Worm (Caenorhabditis elegans) whole organism, L2 larva: Measurements from ENCODE around the gene C14C10.2.

Source experiments
- C34F6.9 ChIP-seq: fragments of 150-350 bp; optimal IDR thresholded peaks from 2 replicates; lab custom pipeline; 2014; ENCODE audit warnings: missing biosample characterization, missing genetic modification characterization
- R02D3.7 ChIP-seq: fragments of 150-350 bp; optimal IDR thresholded peaks from 2 replicates; lab custom pipeline; 2014; ENCODE audit warnings: missing biosample characterization, missing genetic modification characterization
- Y55F3AM.14 ChIP-seq: fragments of 200-800 bp; sonication (Bioruptor generic); optimal IDR thresholded peaks from 2 replicates; lab custom pipeline; 2018; ENCODE audit warnings: mild to moderate bottlenecking, missing genetic modification characterization, missing compliant biosample characterization
- alr-1 ChIP-seq: fragments of 150-350 bp; optimal IDR thresholded peaks from 2 replicates; lab custom pipeline; 2014; ENCODE audit warnings: missing biosample characterization, missing genetic modification characterization
- aly-2 ChIP-seq: fragments of 150-350 bp; optimal IDR thresholded peaks from 2 replicates; lab custom pipeline; 2014; ENCODE audit warnings: missing biosample characterization, missing genetic modification characterization
- ama-1 ChIP-seq: fragments of 150-350 bp; optimal IDR thresholded peaks from 2 replicates; lab custom pipeline; 2018; ENCODE audit warnings: inconsistent platforms
- ceh-82 ChIP-seq: fragments of 150-350 bp; optimal IDR thresholded peaks from 2 replicates; lab custom pipeline; 2014; ENCODE audit warnings: missing biosample characterization, missing genetic modification characterization
- crh-2 ChIP-seq: sonication (generic microtip); optimal IDR thresholded peaks from 2 replicates; lab custom pipeline; 2017; ENCODE audit warnings: missing biosample characterization, missing genetic modification characterization
- dmd-4 ChIP-seq: sonication (generic microtip); optimal IDR thresholded peaks from 2 replicates; lab custom pipeline; 2017; ENCODE audit warnings: missing biosample characterization, missing genetic modification characterization
- elt-1 ChIP-seq: fragments of 150-350 bp; optimal IDR thresholded peaks from 2 replicates; lab custom pipeline; 2014; ENCODE audit warnings: missing biosample characterization, missing genetic modification characterization
- elt-3 ChIP-seq: sonication (generic microtip); optimal IDR thresholded peaks from 2 replicates; lab custom pipeline; 2017; ENCODE audit warnings: missing biosample characterization, missing genetic modification characterization
- fos-1 ChIP-seq: fragments of 150-350 bp; optimal IDR thresholded peaks from 2 replicates; lab custom pipeline; 2014; ENCODE audit warnings: missing biosample characterization, missing genetic modification characterization
- gmeb-1 ChIP-seq: fragments of 150-350 bp; optimal IDR thresholded peaks from 2 replicates; lab custom pipeline; 2014; ENCODE audit warnings: missing biosample characterization, missing genetic modification characterization
- lin-11 ChIP-seq: fragments of 150-350 bp; sonication (generic microtip); optimal IDR thresholded peaks from 2 replicates; lab custom pipeline; 2014; ENCODE audit warnings: missing biosample characterization, missing genetic modification characterization, inconsistent platforms, mixed read lengths
- mab-5 ChIP-seq: fragments of 150-350 bp; optimal IDR thresholded peaks from 2 replicates; lab custom pipeline; 2014; ENCODE audit warnings: missing biosample characterization, missing genetic modification characterization
- mbf-1 ChIP-seq: sonication (generic microtip); optimal IDR thresholded peaks from 2 replicates; lab custom pipeline; 2017; ENCODE audit warnings: missing biosample characterization, missing genetic modification characterization
- mdl-1 ChIP-seq, 2 experiments: fragments of 150-350 bp in 1 of 2; sonication (generic microtip) in 1 of 2; optimal IDR thresholded peaks; 2 replicates each; lab custom pipeline; 2017; ENCODE audit warnings: missing biosample characterization in 2 of 2, missing genetic modification characterization in 2 of 2
- nhr-10 ChIP-seq: sonication (generic microtip); optimal IDR thresholded peaks from 2 replicates; lab custom pipeline; 2017; ENCODE audit warnings: missing biosample characterization, missing genetic modification characterization
- nhr-12 ChIP-seq: fragments of 150-350 bp; optimal IDR thresholded peaks from 2 replicates; lab custom pipeline; 2014; ENCODE audit warnings: missing biosample characterization, missing genetic modification characterization
- nhr-21 ChIP-seq: fragments of 150-350 bp; optimal IDR thresholded peaks from 2 replicates; lab custom pipeline; 2014; ENCODE audit warnings: missing biosample characterization, missing genetic modification characterization
- nhr-23 ChIP-seq: fragments of 150-350 bp; optimal IDR thresholded peaks from 2 replicates; lab custom pipeline; 2014; ENCODE audit warnings: missing biosample characterization, missing genetic modification reagents, missing genetic modification characterization
- nhr-237 ChIP-seq: fragments of 150-350 bp; optimal IDR thresholded peaks from 2 replicates; lab custom pipeline; 2014; ENCODE audit warnings: missing biosample characterization, missing genetic modification characterization
- nhr-25 ChIP-seq: fragments of 150-350 bp; sonication (generic microtip); optimal IDR thresholded peaks from 3 replicates; lab custom pipeline; 2014; ENCODE audit warnings: missing biosample characterization, missing genetic modification characterization
- nhr-6 ChIP-seq: fragments of 150-350 bp; optimal IDR thresholded peaks from 2 replicates; lab custom pipeline; 2014; ENCODE audit warnings: missing biosample characterization, missing genetic modification characterization
- nhr-77 ChIP-seq: fragments of 150-350 bp; optimal IDR thresholded peaks from 2 replicates; lab custom pipeline; 2014; ENCODE audit warnings: missing biosample characterization, missing genetic modification characterization
- peb-1 ChIP-seq: fragments of 150-350 bp; optimal IDR thresholded peaks from 2 replicates; lab custom pipeline; 2014; ENCODE audit warnings: missing biosample characterization, missing genetic modification characterization
- sem-4 ChIP-seq: fragments of 150-350 bp; optimal IDR thresholded peaks from 2 replicates; lab custom pipeline; 2014; ENCODE audit warnings: missing biosample characterization, missing genetic modification reagents, missing genetic modification characterization
- skn-1 ChIP-seq: sonication (generic microtip); optimal IDR thresholded peaks from 2 replicates; lab custom pipeline; 2017; ENCODE audit warnings: missing biosample characterization, missing genetic modification characterization
- sma-3 ChIP-seq: sonication (generic microtip); optimal IDR thresholded peaks from 2 replicates; lab custom pipeline; 2016; ENCODE audit warnings: missing genetic modification reagents, missing genetic modification characterization, missing compliant biosample characterization
- snpc-4 ChIP-seq: fragments of 150-350 bp; optimal IDR thresholded peaks from 2 replicates; lab custom pipeline; 2014; ENCODE audit warnings: missing biosample characterization, missing genetic modification characterization
- unc-39 ChIP-seq: fragments of 150-350 bp; optimal IDR thresholded peaks from 2 replicates; lab custom pipeline; 2014; ENCODE audit warnings: missing biosample characterization, missing genetic modification characterization
- unc-55 ChIP-seq: fragments of 150-350 bp; sonication (generic microtip); optimal IDR thresholded peaks from 3 replicates; lab custom pipeline; 2014; ENCODE audit warnings: missing biosample characterization, missing genetic modification reagents, missing genetic modification characterization
- unc-62 ChIP-seq: fragments of 150-350 bp; optimal IDR thresholded peaks from 2 replicates; lab custom pipeline; 2014; ENCODE audit warnings: missing biosample characterization, missing genetic modification reagents, missing genetic modification characterization
- zag-1 ChIP-seq: fragments of 150-350 bp; optimal IDR thresholded peaks from 2 replicates; lab custom pipeline; 2014; ENCODE audit warnings: missing biosample characterization, missing genetic modification characterization
- ztf-1 ChIP-seq: fragments of 200-800 bp; sonication (Bioruptor generic); conservative IDR thresholded peaks from 2 replicates; pipeline ENCODE4 v1.3.6; 2022; ENCODE audit warnings: missing genetic modification characterization, missing compliant biosample characterization
- ztf-11 ChIP-seq: sonication (generic microtip); optimal IDR thresholded peaks from 2 replicates; lab custom pipeline; 2017; ENCODE audit warnings: missing biosample characterization, missing genetic modification characterization
- ztf-4 ChIP-seq: fragments of 150-350 bp; optimal IDR thresholded peaks from 2 replicates; lab custom pipeline; 2014; ENCODE audit warnings: missing biosample characterization, missing genetic modification characterization

Gene C14C10.2

DNA sequence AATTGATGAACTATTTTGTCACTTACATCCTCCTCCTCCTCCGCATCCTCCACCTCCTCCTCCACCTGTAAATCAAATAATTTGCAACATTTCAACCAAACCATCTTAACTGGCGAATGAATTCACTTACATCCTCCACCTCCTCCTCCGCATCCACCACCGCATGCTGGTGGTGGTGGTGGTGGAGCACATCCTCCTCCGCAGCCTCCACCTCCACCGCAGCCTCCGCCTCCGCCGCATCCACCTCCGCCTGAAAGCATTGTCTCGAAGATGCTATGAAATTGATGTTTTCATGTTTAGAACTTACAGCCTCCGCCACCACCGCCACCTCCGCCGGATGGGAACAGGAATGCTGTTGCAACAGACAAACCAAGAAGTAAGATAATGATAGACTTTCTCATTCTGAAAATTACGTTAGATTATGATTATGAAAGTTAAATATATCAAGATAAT lies 15.8 kb downstream of the C14C10.2 start, which contains the start of gene grl-23:
Gene grl-23 (minus strand): TSS at position 403 of the 453 bp plus-strand sequence.
- no peak for TF ChIP-seq skn-1 (tag; lab: Kevin White, UChicago)
- no peak for TF ChIP-seq zag-1
- no peak for TF ChIP-seq unc-62 (GFP tag; lab: Kevin White, UChicago)
- TF ChIP-seq ceh-82 (tag; lab: Kevin White, UChicago), result no peak
- TF ChIP-seq R02D3.7 (tag; lab: Kevin White, UChicago), result no peak
- no peak for TF ChIP-seq unc-55 (GFP tag; lab: Kevin White, UChicago)
- no peak for TF ChIP-seq C34F6.9 (tag; lab: Kevin White, UChicago)
- TF ChIP-seq nhr-10 (tag; lab: Kevin White, UChicago), result no peak
- no peak for TF ChIP-seq nhr-21
- TF ChIP-seq crh-2, result no peak
- TF ChIP-seq nhr-12 (tag; lab: Kevin White, UChicago), result no peak
- no peak for TF ChIP-seq ztf-4 (tag; lab: Kevin White, UChicago)
- TF ChIP-seq nhr-25, result no peak
- no peak for TF ChIP-seq mdl-1 (tag; optimal IDR thresholded peaks at IDR 0.05; lab: Kevin White, UChicago)
- TF ChIP-seq gmeb-1 (tag; lab: Kevin White, UChicago), result no peak
- no peak for TF ChIP-seq sem-4
- no peak for TF ChIP-seq lin-11 (tag; lab: Kevin White, UChicago)
- no peak for TF ChIP-seq alr-1 (tag; lab: Kevin White, UChicago)

DNA sequence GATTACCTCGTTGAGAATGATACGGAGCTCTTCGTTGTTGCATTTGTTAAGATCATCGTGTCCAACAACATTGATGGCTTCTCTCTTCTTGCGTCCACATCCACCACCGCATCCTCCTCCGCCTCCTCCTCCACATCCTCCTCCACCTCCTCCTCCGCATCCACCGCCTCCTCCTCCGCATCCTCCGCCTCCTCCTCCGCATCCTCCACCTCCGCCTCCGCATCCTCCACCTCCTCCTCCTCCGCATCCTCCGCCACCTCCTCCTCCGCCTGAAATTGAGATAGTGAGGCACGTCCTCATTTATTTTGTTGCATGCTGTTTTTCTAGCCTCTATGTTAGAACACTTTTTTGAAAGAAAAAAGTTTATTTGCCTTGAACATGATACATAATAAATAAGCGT lies 16.4 kb downstream of the C14C10.2 start:
- no peak for TF ChIP-seq nhr-6
- TF ChIP-seq nhr-10 (tag; lab: Kevin White, UChicago), result no peak
- no peak for TF ChIP-seq mbf-1 (tag; lab: Kevin White, UChicago)
- TF ChIP-seq gmeb-1 (tag; lab: Kevin White, UChicago), result no peak
- TF ChIP-seq elt-3 (tag; lab: Kevin White, UChicago), result no peak
- no peak for TF ChIP-seq R02D3.7 (tag; lab: Kevin White, UChicago)
- no peak for TF ChIP-seq fos-1
- TF ChIP-seq Y55F3AM.14 (GFP tag; lab: Kevin White, UChicago), result no peak
- TF ChIP-seq crh-2, result no peak
- TF ChIP-seq sem-4, result no peak
- no peak for TF ChIP-seq ztf-11
- TF ChIP-seq nhr-77 (tag; lab: Kevin White, UChicago), result no peak
- TF ChIP-seq nhr-23 (tag; lab: Kevin White, UChicago), result no peak

DNA sequence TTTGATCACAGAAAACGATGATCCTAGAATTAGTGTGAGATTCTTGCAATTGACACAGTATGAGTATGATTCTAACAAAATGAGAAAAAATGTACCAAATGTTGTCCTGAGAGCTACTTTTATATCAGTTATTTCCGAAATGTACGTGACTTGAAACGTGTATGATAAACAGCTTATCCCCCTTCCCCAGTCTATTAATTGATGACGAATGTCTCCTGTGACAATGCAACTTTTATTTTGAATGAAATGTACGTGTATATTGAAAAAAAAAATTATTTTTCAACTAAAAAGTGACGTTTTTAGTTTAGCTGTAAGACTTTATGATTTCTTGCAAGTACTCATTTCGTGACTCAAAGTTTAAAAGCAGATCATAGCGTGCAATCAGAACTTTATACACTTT lies 22.0 kb downstream of the C14C10.2 start:
- TF ChIP-seq fos-1 (no peak), ztf-4 (tag; lab: Kevin White, UChicago) (no peak), ztf-1 (GFP tag; lab: Robert Waterston, UW) (no peak), crh-2 (no peak)

DNA sequence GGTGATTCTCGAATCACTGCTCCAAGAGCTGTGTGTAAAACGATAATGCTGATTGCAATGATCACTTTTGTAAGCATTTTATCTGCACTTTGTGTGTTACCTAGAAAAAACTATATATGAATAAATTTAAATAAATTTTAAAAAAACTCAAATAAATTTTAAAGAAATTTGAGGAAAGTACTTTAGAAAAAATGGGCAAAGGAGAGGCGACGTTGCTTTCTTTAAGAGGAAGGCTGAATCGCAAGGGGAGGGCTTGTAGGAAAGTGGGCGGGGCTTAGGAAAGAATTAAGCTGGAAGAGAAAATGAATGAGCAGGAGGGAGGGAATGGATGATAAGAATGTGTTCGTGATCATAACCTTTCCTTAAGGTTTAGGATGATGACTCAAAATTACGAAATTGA lies 24.4 kb downstream of the C14C10.2 start, which contains the start of gene E02A10.4:
Gene E02A10.4 (minus strand): TSS at position 101 of the 400 bp plus-strand sequence.
- TF ChIP-seq nhr-10 (tag; lab: Kevin White, UChicago) (no peak), nhr-237 (tag; lab: Kevin White, UChicago) (no peak), aly-2 (tag; lab: Kevin White, UChicago) (no peak), nhr-6 (no peak), elt-1 (tag; lab: Kevin White, UChicago) (no peak), skn-1 (tag; lab: Kevin White, UChicago) (no peak), ama-1 (lab: Kevin White, UChicago) (no peak), peb-1 (tag; lab: Kevin White, UChicago) (no peak), unc-55 (GFP tag; lab: Kevin White, UChicago) (no peak), dmd-4 (no peak)

DNA sequence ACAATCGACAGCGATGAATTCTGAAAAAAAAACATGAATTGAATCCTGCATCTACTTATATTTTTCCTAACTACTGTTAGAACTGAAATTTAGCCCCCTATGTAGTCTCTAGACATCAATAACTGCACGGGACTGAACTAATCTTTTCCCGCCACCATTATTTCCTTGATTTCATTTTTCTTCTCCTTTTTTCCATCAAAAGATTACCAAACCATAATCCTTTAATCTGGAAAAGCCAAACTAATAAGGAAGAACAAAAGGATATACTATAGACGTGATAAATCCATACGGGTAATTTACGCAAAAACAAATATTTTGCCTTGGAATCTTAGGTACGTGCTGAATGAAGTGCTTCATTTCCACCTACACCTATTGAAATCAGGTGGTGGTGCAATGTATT lies 25.0 kb downstream of the C14C10.2 start:
- no peak for TF ChIP-seq sma-3 (GFP tag; lab: Kevin White, UChicago)
- TF ChIP-seq unc-62 (GFP tag; lab: Kevin White, UChicago), result no peak
- no peak for TF ChIP-seq nhr-25
- TF ChIP-seq mdl-1 (tag; optimal IDR thresholded peaks at IDR 0.05; lab: Kevin White, UChicago), result no peak
- TF ChIP-seq unc-39, result no peak
- TF ChIP-seq nhr-6, result no peak
- no peak for TF ChIP-seq snpc-4
- TF ChIP-seq mab-5 (tag; lab: Kevin White, UChicago), result no peak
- TF ChIP-seq mbf-1 (tag; lab: Kevin White, UChicago), result no peak
- TF ChIP-seq sem-4, result no peak
